Comparison of ENCODE assay signal across 1 fruit fly cellular context in genomic region chrX:2123013-2123964, dm6.
TF ChIP-seq lines count a peak whose summit lies in the region.

Gene ph-d, minus strand, starts transcription at chrX:2123286.

TF ChIP-seq in whole organism, embryonic, 481 proteins besides CTCF, POLR2A, EP300 and RAD21 (continued from another document):
- TF ChIP-seq slbo (GFP tag; IDR thresholded peaks at IDR 0.05; lab: Robert Waterston, UW) (peak; percentile 55), CG3281 (GFP tag; optimal IDR thresholded peaks at IDR 0.05; lab: Kevin White, UChicago) (peak; percentile 45), CG11696 (GFP tag; IDR thresholded peaks at IDR 0.05; lab: Robert Waterston, UW) (0 out of 2 replicates have a peak, but pooled peaks have one; percentile 31), stc (GFP tag; IDR thresholded peaks at IDR 0.05; lab: Robert Waterston, UW) (0 out of 2 replicates have a peak, but pooled peaks have one; percentile 8), Asciz (GFP tag; optimal IDR thresholded peaks at IDR 0.05; lab: Kevin White, UChicago) (peak; percentile 44), CG2712 (tag; optimal IDR thresholded peaks at IDR 0.05; lab: Kevin White, UChicago) (peak; percentile 49), GATAe (GFP tag; conservative IDR thresholded peaks at IDR 0.05; lab: Robert Waterston, UW) (peak; percentile 57), pb (GFP tag; optimal IDR thresholded peaks at IDR 0.05; lab: Kevin White, UChicago) (peak; percentile 13), vvl (GFP tag; IDR thresholded peaks at IDR 0.05; lab: Robert Waterston, UW) (peak; percentile 70), mam (GFP tag; optimal IDR thresholded peaks at IDR 0.05; lab: Kevin White, UChicago) (no peak), luna (GFP tag; optimal IDR thresholded peaks at IDR 0.05; lab: Kevin White, UChicago) (no peak), YL-1 (GFP tag; optimal IDR thresholded peaks at IDR 0.05; lab: Kevin White, UChicago) (peak; percentile 27), CG10321 (GFP tag; IDR thresholded peaks at IDR 0.05; lab: Robert Waterston, UW) (peak; percentile 98), CG14667 (GFP tag; IDR thresholded peaks at IDR 0.05; lab: Robert Waterston, UW) (peak; percentile 25; the same call in 1 of the 2 replicates), CG6175 (GFP tag; IDR thresholded peaks at IDR 0.05; lab: Robert Waterston, UW) (peak; percentile 62; the same call in 2 of the 3 replicates), az2 (GFP tag; optimal IDR thresholded peaks at IDR 0.05; lab: Kevin White, UChicago) (peak; percentile 40), dati (GFP tag; IDR thresholded peaks at IDR 0.05; lab: Robert Waterston, UW) (no peak), Elba2 (GFP tag; optimal IDR thresholded peaks at IDR 0.05; lab: Kevin White, UChicago) (no peak), sob (GFP tag; IDR thresholded peaks at IDR 0.05; lab: Robert Waterston, UW) (peak; percentile 34; the same call in 1 of the 2 replicates), CG13123 (GFP tag; optimal IDR thresholded peaks at IDR 0.05; lab: Kevin White, UChicago) (peak; percentile 3), CG3838 (GFP tag; optimal IDR thresholded peaks at IDR 0.05; lab: Kevin White, UChicago) (no peak), sim (GFP tag; IDR thresholded peaks at IDR 0.05; lab: Robert Waterston, UW) (no peak), CG34422 (GFP tag; IDR thresholded peaks at IDR 0.05; lab: Robert Waterston, UW) (0 out of 3 replicates have a peak, but pooled peaks have one; percentile 25), CoRest (tag; optimal IDR thresholded peaks at IDR 0.05; lab: Kevin White, UChicago) (peak; percentile 22), Hey (tag; optimal IDR thresholded peaks at IDR 0.05; lab: Kevin White, UChicago) (peak; percentile 43), CG12155 (GFP tag; optimal IDR thresholded peaks at IDR 0.05; lab: Kevin White, UChicago) (peak; percentile 20), CG1602 (GFP tag; optimal IDR thresholded peaks at IDR 0.05; lab: Kevin White, UChicago) (peak; percentile 22), NK7.1 (GFP tag; optimal IDR thresholded peaks at IDR 0.05; lab: Kevin White, UChicago) (peak; percentile 3), CG16815 (GFP tag; optimal IDR thresholded peaks at IDR 0.05; lab: Kevin White, UChicago) (peak; percentile 31), row (GFP tag; IDR thresholded peaks at IDR 0.05; lab: Robert Waterston, UW) (peak; percentile 90), sisA (GFP tag; IDR thresholded peaks at IDR 0.05; lab: Robert Waterston, UW) (peak; percentile 48), ftz-f1 (GFP tag; optimal IDR thresholded peaks at IDR 0.05; lab: Kevin White, UChicago) (peak; percentile 47), onecut (GFP tag; IDR thresholded peaks at IDR 0.05; lab: Robert Waterston, UW) (peak; percentile 19; the same call in 1 of the 2 replicates), insv (GFP tag; optimal IDR thresholded peaks at IDR 0.05; lab: Kevin White, UChicago) (peak in 1 of 2 experiments; percentile 17), CG10366 (GFP tag; IDR thresholded peaks at IDR 0.05; lab: Robert Waterston, UW) (peak; percentile 37; the same call in 1 of the 2 replicates), CG6813 (GFP tag; optimal IDR thresholded peaks at IDR 0.05; lab: Kevin White, UChicago) (peak; percentile 13), crol (GFP tag; IDR thresholded peaks at IDR 0.05; lab: Robert Waterston, UW) (peak; percentile 72), p53 (GFP tag; optimal IDR thresholded peaks at IDR 0.05; lab: Kevin White, UChicago) (peak; percentile 56), CG12219 (GFP tag; optimal IDR thresholded peaks at IDR 0.05; lab: Kevin White, UChicago) (no peak), CG10274 (GFP tag; optimal IDR thresholded peaks at IDR 0.05; lab: Kevin White, UChicago) (peak; percentile 24), CG34376 (GFP tag; optimal IDR thresholded peaks at IDR 0.05; lab: Kevin White, UChicago) (peak; percentile 81), CG17328 (GFP tag; IDR thresholded peaks at IDR 0.05; lab: Robert Waterston, UW) (peak; percentile 38), ATbp (GFP tag; optimal IDR thresholded peaks at IDR 0.05; lab: Kevin White, UChicago) (peak; percentile 48), CG6689 (GFP tag; IDR thresholded peaks at IDR 0.05; lab: Robert Waterston, UW) (0 out of 2 replicates have a peak, but pooled peaks have one; percentile 26), lmd (GFP tag; IDR thresholded peaks at IDR 0.05; lab: Robert Waterston, UW) (peak; percentile 46; the same call in 1 of the 2 replicates), mirr (GFP tag; optimal IDR thresholded peaks at IDR 0.05; lab: Kevin White, UChicago) (peak; percentile 76), pan (optimal IDR thresholded peaks at IDR 0.05; lab: Kevin White, UChicago) (no peak), pan (GFP tag; optimal IDR thresholded peaks at IDR 0.05 in 1 of 2, IDR thresholded peaks at IDR 0.05 in 1 of 2) (peak in 1 of 2 experiments; percentile 35), CG12391 (tag; optimal IDR thresholded peaks at IDR 0.05; lab: Kevin White, UChicago) (peak; percentile 44), CG17361 (GFP tag; IDR thresholded peaks at IDR 0.05; lab: Robert Waterston, UW) (peak; percentile 59; the same call in 2 of the 3 replicates), Bgb (GFP tag; IDR thresholded peaks at IDR 0.05; lab: Robert Waterston, UW; ENCODE audit: partially characterized antibody) (peak; percentile 46; the same call in 1 of the 2 replicates), danr (GFP tag; IDR thresholded peaks at IDR 0.05; lab: Robert Waterston, UW) (no peak), CG9932 (GFP tag; IDR thresholded peaks at IDR 0.05; lab: Robert Waterston, UW) (peak; percentile 41; the same call in 1 of the 2 replicates), trem (tag; optimal IDR thresholded peaks at IDR 0.05; lab: Kevin White, UChicago) (peak; percentile 40), CG10209 (GFP tag; optimal IDR thresholded peaks at IDR 0.05; lab: Kevin White, UChicago) (peak; percentile 55), MTF-1 (GFP tag; optimal IDR thresholded peaks at IDR 0.05; lab: Kevin White, UChicago; ENCODE audit: borderline replicate concordance) (peak; percentile 70), CG11247 (GFP tag; IDR thresholded peaks at IDR 0.05; lab: Robert Waterston, UW) (peak; percentile 8; the same call in 1 of the 2 replicates), CG17912 (GFP tag; optimal IDR thresholded peaks at IDR 0.05; lab: Kevin White, UChicago) (no peak), Dek (tag; optimal IDR thresholded peaks at IDR 0.05; lab: Kevin White, UChicago) (peak; percentile 29), aop (GFP tag; IDR thresholded peaks at IDR 0.05; lab: Robert Waterston, UW) (peak; percentile 69; the same call in 1 of the 2 replicates), shn (GFP tag; optimal IDR thresholded peaks at IDR 0.05; lab: Kevin White, UChicago) (no peak), Sox102F (GFP tag; optimal IDR thresholded peaks at IDR 0.05; lab: Kevin White, UChicago) (peak; percentile 61), bsh (GFP tag; optimal IDR thresholded peaks at IDR 0.05; lab: Kevin White, UChicago) (peak; percentile 55 to 71), sqz (GFP tag; optimal IDR thresholded peaks at IDR 0.05; lab: Kevin White, UChicago) (peak; percentile 97), CG15479 (GFP tag; optimal IDR thresholded peaks at IDR 0.05; lab: Kevin White, UChicago) (peak; percentile 69), hkb (optimal IDR thresholded peaks at IDR 0.05; lab: Kevin White, UChicago) (no peak), hkb (GFP tag; IDR thresholded peaks at IDR 0.05; lab: Robert Waterston, UW) (peak; percentile 60), repo (GFP tag; optimal IDR thresholded peaks at IDR 0.05; lab: Kevin White, UChicago) (no peak), Rfx (GFP tag; IDR thresholded peaks at IDR 0.05; lab: Robert Waterston, UW) (peak; percentile 48), pfk (GFP tag; optimal IDR thresholded peaks at IDR 0.05; lab: Kevin White, UChicago) (peak; percentile 79), CG7963 (GFP tag; IDR thresholded peaks at IDR 0.05; lab: Robert Waterston, UW; ENCODE audit: partially characterized antibody) (0 out of 3 replicates have a peak, but pooled peaks have one; percentile 25), CG7987 (GFP tag; optimal IDR thresholded peaks at IDR 0.05; lab: Kevin White, UChicago) (peak; percentile 66), Hand (GFP tag; optimal IDR thresholded peaks at IDR 0.05; lab: Kevin White, UChicago) (peak; percentile 26), Trl (optimal IDR thresholded peaks at IDR 0.05; lab: Kevin White, UChicago) (peak; percentile 71 to 85), Trl (GFP tag; optimal IDR thresholded peaks at IDR 0.05; lab: Kevin White, UChicago) (peak; percentile 27), D19B (GFP tag; optimal IDR thresholded peaks at IDR 0.05; lab: Kevin White, UChicago) (peak; percentile 28), CG32532 (GFP tag; IDR thresholded peaks at IDR 0.05; lab: Robert Waterston, UW) (peak; percentile 33; the same call in 1 of the 2 replicates), stwl (tag; optimal IDR thresholded peaks at IDR 0.05; lab: Kevin White, UChicago) (no peak), CG17385 (GFP tag; optimal IDR thresholded peaks at IDR 0.05; lab: Kevin White, UChicago) (peak; percentile 27), vnd (GFP tag; IDR thresholded peaks at IDR 0.05; lab: Robert Waterston, UW; ENCODE audit: partially characterized antibody) (no peak), Lpt (GFP tag; optimal IDR thresholded peaks at IDR 0.05; lab: Kevin White, UChicago) (peak; percentile 87), MBD-R2 (GFP tag; IDR thresholded peaks at IDR 0.05; lab: Robert Waterston, UW) (peak; percentile 18; the same call in 1 of the 2 replicates), nerfin-1 (tag; optimal IDR thresholded peaks at IDR 0.05; lab: Kevin White, UChicago) (peak; percentile 17), CG13894 (tag; optimal IDR thresholded peaks at IDR 0.05; lab: Kevin White, UChicago) (peak; percentile 65), sc (optimal IDR thresholded peaks at IDR 0.05; lab: Kevin White, UChicago) (no peak), sc (GFP tag; optimal IDR thresholded peaks at IDR 0.05; lab: Kevin White, UChicago) (peak; percentile 62), CG6854 (GFP tag; optimal IDR thresholded peaks at IDR 0.05; lab: Kevin White, UChicago) (no peak), jing (GFP tag; optimal IDR thresholded peaks at IDR 0.05; lab: Kevin White, UChicago) (no peak), Lim3 (GFP tag; IDR thresholded peaks at IDR 0.05; lab: Robert Waterston, UW) (no peak), Ptx1 (GFP tag; IDR thresholded peaks at IDR 0.05; lab: Robert Waterston, UW) (peak; percentile 59), ssp (GFP tag; IDR thresholded peaks at IDR 0.05; lab: Robert Waterston, UW) (peak; percentile 24; the same call in 1 of the 2 replicates), CG12299 (tag; optimal IDR thresholded peaks at IDR 0.05; lab: Kevin White, UChicago) (peak; percentile 56), CG10462 (GFP tag; optimal IDR thresholded peaks at IDR 0.05; lab: Kevin White, UChicago) (peak; percentile 98), CG12769 (tag; optimal IDR thresholded peaks at IDR 0.05; lab: Kevin White, UChicago) (peak; percentile 98), jumu (GFP tag; optimal IDR thresholded peaks at IDR 0.05; lab: Kevin White, UChicago) (no peak)
TF ChIP-seq in whole organism, embryonic: peak in this region for 257.
